Fruit fly (Drosophila melanogaster) whole organism, embryonic: ENCODE measurements around the gene CG4101.
A peak's percentile ranks its signal among the peaks of the same experiment; 100 is the strongest.

Source experiments
- CG10543 ChIP-seq: fragments of 200-800 bp; sonication (Bioruptor generic); optimal IDR thresholded peaks from 3 replicates; lab custom pipeline; 2017; ENCODE audit warnings: missing biosample characterization, mild to moderate bottlenecking, missing genetic modification characterization, moderate library complexity
- CG11247 ChIP-seq: fragments of 200-800 bp; sonication (Bioruptor generic); IDR thresholded peaks from 2 replicates; pipeline ENCODE4 v1.3.6; 2022; ENCODE audit warnings: missing biosample characterization, missing genetic modification characterization
- CG12769 ChIP-seq: fragments of 200-800 bp; sonication (Bioruptor generic); optimal IDR thresholded peaks from 2 replicates; lab custom pipeline; 2019; ENCODE audit warnings: missing biosample characterization, mild to moderate bottlenecking, missing genetic modification characterization, moderate library complexity
- CG13775 ChIP-seq: fragments of 200-800 bp; sonication (Bioruptor generic); optimal IDR thresholded peaks from 3 replicates; lab custom pipeline; 2017; ENCODE audit warnings: missing biosample characterization, mild to moderate bottlenecking, missing genetic modification characterization
- CG14014 ChIP-seq: fragments of 200-800 bp; sonication (Bioruptor generic); IDR thresholded peaks from 2 replicates; pipeline ENCODE4 v1.3.6; 2022; ENCODE audit warnings: missing biosample characterization, missing genetic modification characterization
- CG15514 ChIP-seq: fragments of 200-800 bp; sonication (Bioruptor generic); optimal IDR thresholded peaks from 3 replicates; lab custom pipeline; 2017; ENCODE audit warnings: missing biosample characterization, missing genetic modification characterization, mild to moderate bottlenecking, moderate library complexity, missing genetic modification reagents
- CG16813 ChIP-seq: fragments of 200-800 bp; sonication (Bioruptor generic); IDR thresholded peaks from 3 replicates; pipeline ENCODE4 v1.3.6; 2022; ENCODE audit warnings: missing biosample characterization, missing genetic modification characterization; ENCODE audit not compliant: partially characterized antibody
- CG34376 ChIP-seq: fragments of 200-800 bp; sonication (Bioruptor generic); optimal IDR thresholded peaks from 2 replicates; lab custom pipeline; 2018; ENCODE audit warnings: missing biosample characterization, mild to moderate bottlenecking, missing genetic modification characterization
- CG4617 ChIP-seq: fragments of 200-800 bp; sonication (Bioruptor generic); optimal IDR thresholded peaks from 3 replicates; lab custom pipeline; 2016; ENCODE audit warnings: missing biosample characterization, missing genetic modification characterization, borderline replicate concordance
- CG6175 ChIP-seq: fragments of 200-800 bp; sonication (Bioruptor generic); IDR thresholded peaks from 3 replicates; pipeline ENCODE4 v1.3.6; 2022; ENCODE audit warnings: missing biosample characterization, missing genetic modification characterization
- CG6765 ChIP-seq: fragments of 200-800 bp; sonication (Bioruptor generic); optimal IDR thresholded peaks from 3 replicates; lab custom pipeline; 2017; ENCODE audit warnings: missing biosample characterization, mild to moderate bottlenecking, missing genetic modification characterization
- CG7745 ChIP-seq: fragments of 200-800 bp; sonication (Bioruptor generic); optimal IDR thresholded peaks from 2 replicates; lab custom pipeline; 2018; ENCODE audit warnings: missing biosample characterization, mild to moderate bottlenecking, missing genetic modification characterization, moderate library complexity
- CG7928 ChIP-seq: fragments of 200-800 bp; sonication (Bioruptor generic); optimal IDR thresholded peaks from 2 replicates; lab custom pipeline; 2017; ENCODE audit warnings: missing biosample characterization, mild to moderate bottlenecking, missing genetic modification characterization
- CG8924 ChIP-seq: fragments of 200-800 bp; optimal IDR thresholded peaks from 3 replicates; lab custom pipeline; 2019; ENCODE audit warnings: missing biosample characterization, mild to moderate bottlenecking, missing genetic modification characterization, moderate library complexity
- Dbx ChIP-seq: fragments of 200-800 bp; sonication (Bioruptor generic); IDR thresholded peaks from 3 replicates; pipeline ENCODE4 v1.3.6; 2022; ENCODE audit warnings: missing biosample characterization, missing genetic modification characterization
- Dref ChIP-seq: fragments of 200-800 bp; sonication (Bioruptor generic); IDR thresholded peaks from 2 replicates; pipeline ENCODE4 v1.3.6; 2022; ENCODE audit warnings: missing biosample characterization, missing genetic modification characterization
- Ets65A ChIP-seq: fragments of 200-800 bp; sonication (Bioruptor generic); peaks from one replicate; lab custom pipeline; 2016; ENCODE audit warnings: missing biosample characterization, missing genetic modification characterization
- Fer3 ChIP-seq: fragments of 200-800 bp; sonication (Bioruptor generic); optimal IDR thresholded peaks from 2 replicates; lab custom pipeline; 2018; ENCODE audit warnings: missing biosample characterization, mild to moderate bottlenecking, missing genetic modification characterization, moderate library complexity
- HLH3B ChIP-seq: fragments of 200-800 bp; sonication (Bioruptor generic); IDR thresholded peaks from 2 replicates; pipeline ENCODE4 v1.3.6; 2022; ENCODE audit warnings: missing biosample characterization, missing genetic modification characterization
- HLH54F ChIP-seq: fragments of 200-800 bp; sonication (Bioruptor generic); optimal IDR thresholded peaks from 3 replicates; lab custom pipeline; 2016; ENCODE audit warnings: missing biosample characterization, missing genetic modification characterization
- MESR4 ChIP-seq: fragments of 200-800 bp; sonication (Bioruptor generic); optimal IDR thresholded peaks from 2 replicates; lab custom pipeline; 2018; ENCODE audit warnings: missing biosample characterization, mild to moderate bottlenecking, missing genetic modification characterization, moderate library complexity
- NFAT ChIP-seq: fragments of 200-800 bp; sonication (Bioruptor generic); IDR thresholded peaks from 2 replicates; pipeline ENCODE4 v1.3.6; 2022; ENCODE audit warnings: missing biosample characterization, missing genetic modification characterization
- PHDP ChIP-seq: fragments of 200-800 bp; sonication (Bioruptor generic); optimal IDR thresholded peaks from 3 replicates; lab custom pipeline; 2018; ENCODE audit warnings: missing biosample characterization, mild to moderate bottlenecking, missing genetic modification characterization, moderate library complexity
- Poxn ChIP-seq: fragments of 200-800 bp; sonication (Bioruptor generic); IDR thresholded peaks from 2 replicates; pipeline ENCODE4 v1.3.6; 2022; ENCODE audit warnings: missing biosample characterization, missing genetic modification characterization
- al ChIP-seq: fragments of 200-800 bp; sonication (Bioruptor generic); IDR thresholded peaks from 2 replicates; pipeline ENCODE4 v1.3.6; 2022; ENCODE audit warnings: missing biosample characterization, missing genetic modification characterization
- cg ChIP-seq: fragments of 200-800 bp; sonication (Bioruptor generic); optimal IDR thresholded peaks from 3 replicates; lab custom pipeline; 2019; ENCODE audit warnings: missing biosample characterization, mild to moderate bottlenecking, missing genetic modification characterization, moderate library complexity
- ci ChIP-seq: fragments of 200-800 bp; sonication (Bioruptor generic); IDR thresholded peaks from 3 replicates; pipeline ENCODE4 v1.3.6; 2022; ENCODE audit warnings: missing biosample characterization, missing genetic modification characterization
- en ChIP-seq: fragments of 200-800 bp; sonication (Bioruptor generic); optimal IDR thresholded peaks from 2 replicates; lab custom pipeline; 2016; ENCODE audit warnings: missing biosample characterization, missing genetic modification characterization
- eve ChIP-seq, 2 experiments: fragments of >200 bp; optimal IDR thresholded peaks; 2 replicates each; lab custom pipeline; 2017; ENCODE audit warnings: missing biosample characterization in 2 of 2, missing genetic modification characterization in 2 of 2
- exex ChIP-seq: fragments of 200-800 bp; sonication (Bioruptor generic); optimal IDR thresholded peaks from 4 replicates; lab custom pipeline; 2018; ENCODE audit warnings: missing biosample characterization, mild to moderate bottlenecking, missing genetic modification characterization, moderate library complexity
- grau ChIP-seq: fragments of 200-800 bp; optimal IDR thresholded peaks from 3 replicates; lab custom pipeline; 2019; ENCODE audit warnings: missing biosample characterization, mild to moderate bottlenecking, missing genetic modification characterization, moderate library complexity
- kay ChIP-seq: fragments of 200-800 bp; sonication (Bioruptor generic); optimal IDR thresholded peaks from 2 replicates; lab custom pipeline; 2016; ENCODE audit warnings: missing biosample characterization, missing genetic modification characterization
- lab ChIP-seq: fragments of 200-800 bp; sonication (Bioruptor generic); optimal IDR thresholded peaks from 3 replicates; lab custom pipeline; 2017; ENCODE audit warnings: missing biosample characterization, missing genetic modification characterization, mild to moderate bottlenecking, moderate library complexity, missing genetic modification reagents
- lilli ChIP-seq: fragments of 200-800 bp; sonication (Bioruptor generic); optimal IDR thresholded peaks from 3 replicates; lab custom pipeline; 2016; ENCODE audit warnings: missing biosample characterization, missing genetic modification characterization
- maf-S ChIP-seq: fragments of 200-800 bp; sonication (Bioruptor generic); optimal IDR thresholded peaks from 2 replicates; lab custom pipeline; 2016; ENCODE audit warnings: missing biosample characterization, missing genetic modification characterization
- mam ChIP-seq: fragments of 200-800 bp; sonication (Bioruptor generic); optimal IDR thresholded peaks from 3 replicates; lab custom pipeline; 2016; ENCODE audit warnings: missing biosample characterization, missing genetic modification characterization
- mld ChIP-seq: fragments of 200-800 bp; sonication (Bioruptor generic); IDR thresholded peaks from 3 replicates; pipeline ENCODE4 v1.3.6; 2022; ENCODE audit warnings: missing biosample characterization, missing genetic modification characterization; ENCODE audit not compliant: partially characterized antibody
- pan ChIP-seq, 4 experiments: fragments of >200 bp in 3 of 4; fragments of 200-800 bp in 1 of 4; sonication (Bioruptor generic) in 1 of 4; optimal IDR thresholded peaks in 3 of 4; IDR thresholded peaks in 1 of 4; 2 replicates each; pipeline versions ENCODE4 v1.3.6 to Lab custom; 2017 to 2022; ENCODE audit warnings: missing biosample characterization in 2 of 4, missing genetic modification characterization in 2 of 4, mixed read lengths in 1 of 4
- pb ChIP-seq: fragments of 200-800 bp; sonication (Bioruptor generic); optimal IDR thresholded peaks from 3 replicates; lab custom pipeline; 2016; ENCODE audit warnings: missing biosample characterization, missing genetic modification characterization
- pfk ChIP-seq: fragments of 200-800 bp; sonication (Bioruptor generic); optimal IDR thresholded peaks from 2 replicates; lab custom pipeline; 2018; ENCODE audit warnings: missing biosample characterization, mild to moderate bottlenecking, missing genetic modification characterization, moderate library complexity
- prd ChIP-seq, 3 experiments: fragments of >200 bp in 2 of 3; fragments of 200-800 bp in 1 of 3; sonication (Bioruptor generic) in 1 of 3; optimal IDR thresholded peaks in 2 of 3; IDR thresholded peaks in 1 of 3; 2 replicates in 2 of 3; 3 replicates in 1 of 3; pipeline versions ENCODE4 v1.3.6 to Lab custom; 2017 to 2022; ENCODE audit warnings: missing biosample characterization in 1 of 3, missing genetic modification characterization in 1 of 3
- pzg ChIP-seq: fragments of 200-800 bp; sonication (Bioruptor generic); optimal IDR thresholded peaks from 3 replicates; lab custom pipeline; 2018; ENCODE audit warnings: missing biosample characterization, mild to moderate bottlenecking, missing genetic modification characterization, moderate library complexity
- rib ChIP-seq: fragments of 200-800 bp; sonication (Bioruptor generic); IDR thresholded peaks from 2 replicates; pipeline ENCODE4 v1.3.6; 2022; ENCODE audit warnings: missing biosample characterization, missing genetic modification characterization
- row ChIP-seq: fragments of 200-800 bp; sonication (Bioruptor generic); IDR thresholded peaks from 3 replicates; pipeline ENCODE4 v1.3.6; 2022; ENCODE audit warnings: missing biosample characterization, missing genetic modification characterization
- scrt ChIP-seq: fragments of 200-800 bp; sonication (Bioruptor generic); optimal IDR thresholded peaks from 2 replicates; lab custom pipeline; 2018; ENCODE audit warnings: missing biosample characterization, mild to moderate bottlenecking, missing genetic modification characterization, moderate library complexity
- sd ChIP-seq: fragments of 200-800 bp; sonication (Bioruptor generic); optimal IDR thresholded peaks from 3 replicates; lab custom pipeline; 2018; ENCODE audit warnings: missing biosample characterization, mild to moderate bottlenecking, missing genetic modification characterization, moderate library complexity
- stc ChIP-seq: fragments of 200-800 bp; sonication (Bioruptor generic); IDR thresholded peaks from 2 replicates; pipeline ENCODE4 v1.3.6; 2022; ENCODE audit warnings: missing biosample characterization, missing genetic modification characterization
- sug ChIP-seq: fragments of 200-800 bp; optimal IDR thresholded peaks from 2 replicates; lab custom pipeline; 2019; ENCODE audit warnings: missing biosample characterization, mild to moderate bottlenecking, missing genetic modification characterization, moderate library complexity
- yki ChIP-seq: fragments of >200 bp; optimal IDR thresholded peaks from 3 replicates; lab custom pipeline; 2018
- zfh1 ChIP-seq: fragments of 200-800 bp; sonication (Bioruptor generic); IDR thresholded peaks from 3 replicates; pipeline ENCODE4 v1.3.6; 2022; ENCODE audit warnings: missing biosample characterization, missing genetic modification characterization

The CG4101 gene

DNA sequence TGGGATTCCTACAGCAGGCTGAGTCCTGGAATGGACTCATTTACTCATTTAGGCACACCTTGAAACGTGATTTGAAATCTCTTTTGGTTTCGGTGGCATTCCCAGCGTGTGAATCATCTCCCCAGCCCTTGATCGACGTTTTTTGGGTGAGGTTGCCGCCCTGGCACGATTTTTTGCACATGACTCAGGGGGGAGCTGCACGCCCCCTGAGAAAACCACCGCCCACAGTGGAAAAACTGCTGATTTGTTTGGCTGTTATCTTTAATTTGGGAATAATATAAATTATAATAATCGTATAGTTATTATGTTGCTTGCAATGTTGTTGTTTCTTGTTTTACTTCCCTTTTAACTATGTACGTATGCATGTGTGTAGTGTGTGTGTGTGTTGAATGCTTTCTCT is 686 bp downstream of the CG4101 start (continued):
- TF ChIP-seq CG7928 (peak; percentile 88), pzg (peak; percentile 25), Dbx (GFP tag; lab: Robert Waterston, UW) (peak; percentile 51; the same call in 1 of the 3 replicates), rib (GFP tag; lab: Robert Waterston, UW) (peak; percentile 65), CG34376 (GFP tag; lab: Kevin White, UChicago) (peak; percentile 27), CG6175 (GFP tag; lab: Robert Waterston, UW) (no peak), exex (tag; lab: Kevin White, UChicago) (peak; percentile 45), Poxn (GFP tag; lab: Robert Waterston, UW) (no peak), sug (tag; lab: Kevin White, UChicago) (peak; percentile 71), mld (GFP tag; lab: Robert Waterston, UW) (0 out of 3 replicates have a peak, but pooled peaks have one; percentile 13), CG10543 (GFP tag; lab: Kevin White, UChicago) (peak; percentile 51), HLH54F (GFP tag; lab: Kevin White, UChicago) (peak; percentile 13), row (peak; percentile 34; the same call in 2 of the 3 replicates), CG4617 (GFP tag; lab: Kevin White, UChicago) (no peak), maf-S (GFP tag; lab: Kevin White, UChicago) (no peak), CG15514 (GFP tag; lab: Kevin White, UChicago) (peak; percentile 6), pfk (GFP tag; lab: Kevin White, UChicago) (no peak), en (GFP tag; lab: Kevin White, UChicago) (no peak), CG6765 (no peak), sd (peak; percentile 94), CG8924 (tag; lab: Kevin White, UChicago) (peak; percentile 18), CG11247 (GFP tag; lab: Robert Waterston, UW) (no peak), scrt (GFP tag; lab: Kevin White, UChicago) (no peak), yki (no peak), eve (GFP tag; optimal IDR thresholded peaks at IDR 0.05; lab: Kevin White, UChicago) (no peak), pan (optimal IDR thresholded peaks at IDR 0.05; lab: Kevin White, UChicago) (no peak), pan (GFP tag; optimal IDR thresholded peaks at IDR 0.05 in 1 of 2, IDR thresholded peaks at IDR 0.05 in 1 of 2) (peak in 1 of 2 experiments; percentile 27), grau (tag; lab: Kevin White, UChicago) (peak; percentile 0), cg (peak; percentile 61), CG12769 (tag; lab: Kevin White, UChicago) (no peak), Fer3 (tag; lab: Kevin White, UChicago) (no peak), Ets65A (GFP tag; lab: Kevin White, UChicago) (peak; percentile 13), kay (GFP tag; lab: Kevin White, UChicago) (peak; percentile 62), CG7745 (no peak), lab (GFP tag; lab: Kevin White, UChicago) (peak; percentile 43), stc (peak; percentile 6; the same call in 1 of the 2 replicates), NFAT (GFP tag; lab: Robert Waterston, UW) (peak; percentile 20; the same call in 1 of the 2 replicates), al (GFP tag; lab: Robert Waterston, UW) (0 out of 2 replicates have a peak, but pooled peaks have one; percentile 31), Dref (peak; percentile 35; the same call in 1 of the 2 replicates), prd (optimal IDR thresholded peaks at IDR 0.05; lab: Kevin White, UChicago) (no peak), prd (GFP tag; IDR thresholded peaks at IDR 0.05; lab: Robert Waterston, UW) (0 out of 3 replicates have a peak, but pooled peaks have one; percentile 24), CG13775 (GFP tag; lab: Kevin White, UChicago) (peak; percentile 6), HLH3B (no peak), mam (GFP tag; lab: Kevin White, UChicago) (peak; percentile 18), MESR4 (no peak), CG14014 (GFP tag; lab: Robert Waterston, UW) (no peak), PHDP (tag; lab: Kevin White, UChicago) (no peak), lilli (peak; percentile 17), ci (GFP tag; lab: Robert Waterston, UW) (peak; percentile 10; the same call in 1 of the 3 replicates), CG16813 (no peak), zfh1 (GFP tag; lab: Robert Waterston, UW) (no peak), pb (GFP tag; lab: Kevin White, UChicago) (no peak)
